Worm (Caenorhabditis elegans) whole organism, L3 larva: ENCODE measurements around the gene C27A7.3.

Experiments
- R02D3.7 ChIP-seq: fragments of 150-350 bp; optimal IDR thresholded peaks from 2 replicates; lab custom pipeline; 2014; ENCODE audit warnings: missing biosample characterization, missing genetic modification characterization
- ZK546.5 ChIP-seq: sonication (generic microtip); optimal IDR thresholded peaks from 2 replicates; lab custom pipeline; 2017; ENCODE audit warnings: missing biosample characterization, missing genetic modification characterization
- aly-2 ChIP-seq: fragments of 150-350 bp; optimal IDR thresholded peaks from 2 replicates; lab custom pipeline; 2014; ENCODE audit warnings: missing biosample characterization, missing genetic modification characterization
- ama-1 ChIP-seq: fragments of 150-350 bp; optimal IDR thresholded peaks from 2 replicates; lab custom pipeline; 2018
- ceh-16 ChIP-seq: sonication (generic microtip); optimal IDR thresholded peaks from 2 replicates; lab custom pipeline; 2017; ENCODE audit warnings: missing biosample characterization, missing genetic modification characterization
- ceh-28 ChIP-seq: fragments of 150-350 bp; optimal IDR thresholded peaks from 2 replicates; lab custom pipeline; 2014; ENCODE audit warnings: missing biosample characterization, missing genetic modification reagents, missing genetic modification characterization
- ceh-9 ChIP-seq: sonication (generic microtip); optimal IDR thresholded peaks from 2 replicates; lab custom pipeline; 2018; ENCODE audit warnings: missing biosample characterization, missing genetic modification characterization
- daf-12 ChIP-seq: fragments of 150-350 bp; optimal IDR thresholded peaks from 2 replicates; lab custom pipeline; 2014; ENCODE audit warnings: missing biosample characterization, missing genetic modification reagents, missing genetic modification characterization
- egl-27 ChIP-seq: sonication (generic microtip); optimal IDR thresholded peaks from 4 replicates; lab custom pipeline; 2017; ENCODE audit warnings: missing biosample characterization, missing genetic modification reagents, missing genetic modification characterization
- elt-2 ChIP-seq: sonication (generic microtip); optimal IDR thresholded peaks from 2 replicates; lab custom pipeline; 2016; ENCODE audit warnings: missing genetic modification reagents, mild to moderate bottlenecking, missing genetic modification characterization, missing compliant biosample characterization
- elt-3 ChIP-seq, 3 experiments: fragments of 150-350 bp in 1 of 3; sonication (generic microtip) in 2 of 3; optimal IDR thresholded peaks; 2 replicates in 2 of 3; 4 replicates in 1 of 3; lab custom pipeline; 2014 to 2017; ENCODE audit warnings: missing biosample characterization in 3 of 3, missing genetic modification characterization in 3 of 3
- fkh-10 ChIP-seq: sonication (generic microtip); optimal IDR thresholded peaks from 2 replicates; lab custom pipeline; 2017; ENCODE audit warnings: missing biosample characterization, missing genetic modification reagents, missing genetic modification characterization
- fkh-2 ChIP-seq: fragments of 150-350 bp; optimal IDR thresholded peaks from 2 replicates; lab custom pipeline; 2014; ENCODE audit warnings: missing biosample characterization, missing genetic modification reagents, missing genetic modification characterization
- fos-1 ChIP-seq: fragments of 150-350 bp; optimal IDR thresholded peaks from 2 replicates; lab custom pipeline; 2014; ENCODE audit warnings: missing biosample characterization, missing genetic modification characterization
- hmg-11 ChIP-seq: sonication (generic microtip); optimal IDR thresholded peaks from 2 replicates; lab custom pipeline; 2016; ENCODE audit warnings: missing genetic modification characterization, missing compliant biosample characterization
- lin-39 ChIP-seq: fragments of 150-350 bp; optimal IDR thresholded peaks from 2 replicates; lab custom pipeline; 2018; ENCODE audit warnings: missing biosample characterization, missing genetic modification reagents, missing genetic modification characterization
- lsy-12 ChIP-seq: sonication (generic microtip); optimal IDR thresholded peaks from 2 replicates; lab custom pipeline; 2016; ENCODE audit warnings: mild to moderate bottlenecking, missing genetic modification characterization, missing compliant biosample characterization
- mdl-1 ChIP-seq: fragments of 150-350 bp; optimal IDR thresholded peaks from 2 replicates; lab custom pipeline; 2014; ENCODE audit warnings: missing biosample characterization, missing genetic modification characterization
- nfya-1 ChIP-seq: sonication (generic microtip); optimal IDR thresholded peaks from 2 replicates; lab custom pipeline; 2017; ENCODE audit warnings: missing genetic modification characterization, mild to moderate bottlenecking, missing compliant biosample characterization, antibody characterized with exemption, moderate library complexity; ENCODE audit not compliant: insufficient read depth
- nhr-11 ChIP-seq: fragments of 150-350 bp; optimal IDR thresholded peaks from 2 replicates; lab custom pipeline; 2014; ENCODE audit warnings: missing biosample characterization, missing genetic modification characterization
- nhr-12 ChIP-seq: fragments of 150-350 bp; optimal IDR thresholded peaks from 2 replicates; lab custom pipeline; 2014; ENCODE audit warnings: missing biosample characterization, missing genetic modification characterization
- nhr-23 ChIP-seq: fragments of 150-350 bp; optimal IDR thresholded peaks from 2 replicates; lab custom pipeline; 2014; ENCODE audit warnings: missing biosample characterization, missing genetic modification reagents, missing genetic modification characterization
- nhr-25 ChIP-seq: sonication (generic microtip); optimal IDR thresholded peaks from 2 replicates; lab custom pipeline; 2017; ENCODE audit warnings: missing biosample characterization, missing genetic modification characterization
- nhr-28 ChIP-seq: fragments of 150-350 bp; optimal IDR thresholded peaks from 2 replicates; lab custom pipeline; 2014; ENCODE audit warnings: missing biosample characterization, missing genetic modification characterization
- nhr-67 ChIP-seq: fragments of 150-350 bp; optimal IDR thresholded peaks from 2 replicates; lab custom pipeline; 2014; ENCODE audit warnings: missing biosample characterization, missing genetic modification characterization
- nhr-76 ChIP-seq: fragments of 150-350 bp; sonication (generic microtip); optimal IDR thresholded peaks from 5 replicates; lab custom pipeline; 2014; ENCODE audit warnings: missing biosample characterization, missing genetic modification characterization
- nhr-77 ChIP-seq: fragments of 150-350 bp; optimal IDR thresholded peaks from 2 replicates; lab custom pipeline; 2014; ENCODE audit warnings: missing biosample characterization, missing genetic modification characterization
- pha-4 ChIP-seq: fragments of 150-350 bp; optimal IDR thresholded peaks from 2 replicates; lab custom pipeline; 2014; ENCODE audit warnings: missing biosample characterization, missing genetic modification reagents, missing genetic modification characterization
- pqm-1 ChIP-seq: fragments of 150-350 bp; optimal IDR thresholded peaks from 2 replicates; lab custom pipeline; 2017; ENCODE audit warnings: missing biosample characterization, missing genetic modification characterization, inconsistent platforms
- sea-2 ChIP-seq: fragments of 150-350 bp; sonication (generic microtip); optimal IDR thresholded peaks from 4 replicates; lab custom pipeline; 2014; ENCODE audit warnings: missing biosample characterization, missing genetic modification reagents, missing genetic modification characterization
- snpc-4 ChIP-seq: fragments of 150-350 bp; optimal IDR thresholded peaks from 2 replicates; lab custom pipeline; 2014; ENCODE audit warnings: missing biosample characterization, missing genetic modification characterization
- tbx-2 ChIP-seq: sonication (generic microtip); optimal IDR thresholded peaks from 2 replicates; lab custom pipeline; 2016; ENCODE audit warnings: mild to moderate bottlenecking, missing genetic modification characterization, missing compliant biosample characterization
- unc-39 ChIP-seq: sonication (generic microtip); optimal IDR thresholded peaks from 4 replicates; lab custom pipeline; 2017; ENCODE audit warnings: missing biosample characterization, missing genetic modification characterization
- unc-62 ChIP-seq: fragments of 150-350 bp; sonication (generic microtip); optimal IDR thresholded peaks from 4 replicates; lab custom pipeline; 2014; ENCODE audit warnings: missing biosample characterization, missing genetic modification reagents, missing genetic modification characterization
- zag-1 ChIP-seq: fragments of 150-350 bp; optimal IDR thresholded peaks from 2 replicates; lab custom pipeline; 2014; ENCODE audit warnings: missing biosample characterization, missing genetic modification characterization
- ztf-4 ChIP-seq: fragments of 150-350 bp; optimal IDR thresholded peaks from 2 replicates; lab custom pipeline; 2014; ENCODE audit warnings: missing biosample characterization, missing genetic modification characterization

C27A7.3 gene

DNA sequence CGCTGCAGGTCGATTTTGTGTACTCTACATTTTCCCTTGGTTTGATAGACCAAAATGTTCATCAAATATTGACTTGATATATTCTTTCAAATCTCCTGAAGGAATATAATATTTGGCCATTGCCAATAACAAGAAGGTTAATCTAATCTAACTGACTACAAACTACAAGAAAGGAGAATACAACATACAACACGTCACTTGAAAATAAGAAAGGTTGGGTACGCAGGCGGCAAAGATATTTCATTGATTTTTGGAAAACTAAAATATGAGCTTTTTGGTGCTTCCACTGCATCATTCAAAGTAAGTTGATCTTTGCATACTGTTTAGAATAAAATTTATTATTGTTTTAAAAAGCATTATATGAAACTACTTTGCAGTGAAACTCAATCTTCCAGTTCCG is 42.6 kb upstream of the C27A7.3 start, which contains the start of gene nhr-209:
Gene nhr-209, plus strand, starts transcription at position 27 of the 400 bp plus-strand sequence.
- TF ChIP-seq fkh-10 (GFP tag; lab: Kevin White, UChicago) (no peak), nhr-25 (tag; lab: Kevin White, UChicago) (no peak), ZK546.5 (tag; lab: Kevin White, UChicago) (no peak), nhr-77 (tag; lab: Kevin White, UChicago) (no peak), R02D3.7 (tag; lab: Kevin White, UChicago) (no peak), mdl-1 (tag; lab: Kevin White, UChicago) (no peak), nhr-76 (tag; lab: Kevin White, UChicago) (no peak), tbx-2 (tag; lab: Kevin White, UChicago) (no peak), ama-1 (lab: Kevin White, UChicago) (no peak), egl-27 (tag; lab: Kevin White, UChicago) (no peak), nhr-28 (tag; lab: Kevin White, UChicago) (no peak), ceh-16 (tag; lab: Kevin White, UChicago) (no peak)

DNA sequence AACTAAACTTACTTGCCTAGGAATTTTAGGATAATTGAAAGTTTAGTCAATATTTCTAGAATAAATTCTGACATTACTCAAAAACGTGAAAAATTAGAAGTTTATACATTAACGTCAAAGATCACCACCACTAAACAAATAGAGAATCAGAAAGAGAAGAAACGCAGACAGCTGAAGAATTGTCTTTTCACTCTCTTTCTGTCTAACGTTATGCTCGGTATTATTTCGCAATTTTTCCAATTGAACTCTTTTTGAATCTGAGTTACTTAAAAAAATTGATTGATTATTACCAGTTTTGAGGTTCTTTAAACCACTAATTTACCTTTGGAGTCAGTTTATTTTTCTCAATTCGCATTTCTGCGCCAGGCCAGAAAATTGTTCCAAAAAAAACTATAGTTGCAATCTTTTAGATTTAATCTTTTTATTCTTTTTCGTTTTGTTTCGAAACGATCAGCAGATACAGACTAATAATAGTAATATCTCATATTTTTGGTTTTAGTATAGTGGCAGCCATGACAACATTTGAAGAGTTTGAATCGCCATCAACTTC is 39.9 kb upstream of the C27A7.3 start, which contains the start of gene nhr-154:
Gene nhr-154, plus strand, starts transcription at position 500 of the 550 bp plus-strand sequence.
- TF ChIP-seq nhr-25 (tag; lab: Kevin White, UChicago) (no peak), fos-1 (tag; lab: Kevin White, UChicago) (no peak), lsy-12 (tag; lab: Kevin White, UChicago) (no peak), elt-2 (tag; lab: Kevin White, UChicago) (peak; percentile 23), ama-1 (lab: Kevin White, UChicago) (no peak), egl-27 (tag; lab: Kevin White, UChicago) (no peak), ceh-28 (tag; lab: Kevin White, UChicago) (peak; percentile 42), snpc-4 (tag; lab: Kevin White, UChicago) (peak; percentile 32), nhr-23 (no peak), hmg-11 (tag; lab: Kevin White, UChicago) (peak; percentile 25), lin-39 (no peak), nhr-11 (tag; lab: Kevin White, UChicago) (no peak), nhr-28 (tag; lab: Kevin White, UChicago) (no peak), elt-3 (tag; optimal IDR thresholded peaks at IDR 0.05; lab: Kevin White, UChicago) (no peak), nhr-67 (tag; lab: Kevin White, UChicago) (no peak), zag-1 (no peak), fkh-2 (no peak), aly-2 (no peak), nfya-1 (no peak), unc-39 (tag; lab: Kevin White, UChicago) (no peak), pqm-1 (tag; lab: Kevin White, UChicago) (peak; percentile 25), pha-4 (tag; lab: Kevin White, UChicago) (peak; percentile 75), nhr-76 (tag; lab: Kevin White, UChicago) (no peak), nhr-12 (tag; lab: Kevin White, UChicago) (no peak)

DNA sequence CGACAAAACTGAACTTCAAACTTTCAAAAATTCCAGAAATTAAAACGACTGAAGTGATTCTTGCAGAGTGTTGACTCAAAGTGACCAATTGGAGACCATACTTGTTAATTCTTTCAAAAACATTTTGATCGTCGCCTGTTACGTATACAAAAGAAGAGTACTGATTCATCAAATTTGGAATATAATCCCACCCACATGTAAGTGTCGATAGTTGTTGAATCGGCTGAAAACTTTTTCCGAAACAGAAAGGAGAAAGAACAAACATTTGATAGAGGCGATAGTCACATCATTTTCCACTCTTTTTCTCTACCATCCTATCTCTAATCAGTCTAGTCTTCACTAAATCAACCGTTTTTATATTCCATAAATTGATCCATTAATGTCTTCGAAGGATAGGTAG is 36.8 kb upstream of the C27A7.3 start, which contains the start of gene nhr-153:
Gene nhr-153, plus strand, starts transcription at position 301 of the 400 bp plus-strand sequence.
- TF ChIP-seq elt-2 (tag; lab: Kevin White, UChicago) (peak; percentile 17), nhr-11 (tag; lab: Kevin White, UChicago) (no peak), ztf-4 (tag; lab: Kevin White, UChicago) (no peak), lin-39 (no peak), pqm-1 (tag; lab: Kevin White, UChicago) (peak; percentile 34)

DNA sequence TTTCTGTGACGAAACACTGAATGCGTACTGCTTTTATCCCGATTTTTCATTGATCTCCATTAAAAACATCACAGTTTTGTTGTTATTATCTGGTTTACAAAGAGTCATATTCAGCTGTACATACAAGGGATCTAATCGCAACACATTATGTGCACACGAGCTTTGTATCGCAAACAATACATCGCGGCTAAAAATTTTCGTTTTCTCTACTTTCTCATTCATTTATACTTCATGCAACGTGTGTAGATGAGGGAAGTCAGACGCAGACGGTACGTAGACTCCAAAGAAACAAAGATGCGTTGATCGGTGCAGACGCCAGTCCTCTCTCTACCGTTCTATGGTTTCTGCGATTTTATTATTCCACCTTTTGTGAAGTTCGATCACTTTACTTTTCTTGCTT is 33.9 kb upstream of the C27A7.3 start, which contains the start of gene nhr-136:
Gene nhr-136, plus strand, starts transcription at position 301 of the 400 bp plus-strand sequence.
- TF ChIP-seq fkh-10 (GFP tag; lab: Kevin White, UChicago) (no peak), unc-62 (no peak), unc-39 (tag; lab: Kevin White, UChicago) (no peak), ceh-28 (tag; lab: Kevin White, UChicago) (no peak), daf-12 (tag; lab: Kevin White, UChicago) (no peak), pha-4 (tag; lab: Kevin White, UChicago) (no peak), nhr-23 (no peak), ceh-9 (tag; lab: Kevin White, UChicago) (no peak), sea-2 (GFP tag; lab: Kevin White, UChicago) (no peak)
- TF ChIP-seq, all 47 proteins: peak for 0
